Fruit fly (Drosophila melanogaster): ENCODE results near the gene CG6788.

DNA sequence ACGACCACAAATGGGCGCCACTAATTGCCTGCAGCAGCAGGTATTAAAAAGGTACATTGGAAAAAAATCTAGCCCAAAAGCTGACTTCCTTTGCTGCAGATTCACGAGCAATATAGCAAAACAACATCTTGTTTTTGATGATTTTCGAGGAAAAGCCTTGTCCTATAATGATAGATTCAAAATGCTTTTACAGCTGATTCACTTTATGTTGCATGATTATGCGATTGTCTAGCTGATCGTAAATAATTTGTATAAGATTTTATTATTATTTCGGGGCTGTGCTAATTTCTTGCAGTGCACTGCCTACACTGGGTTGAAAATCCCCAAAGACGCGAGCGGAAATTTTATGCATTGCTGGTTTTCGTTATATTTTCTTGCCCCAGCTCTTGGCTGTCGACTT is 26.5 kb downstream of the CG6788 start:
- TF ChIP-seq Sin3A (optimal IDR thresholded peaks at IDR 0.05) (no peak), Myc (optimal IDR thresholded peaks at IDR 0.05) (no peak), psq (optimal IDR thresholded peaks at IDR 0.05) (no peak)

Measured in Kc167 (cell line).